Worm (Caenorhabditis elegans) whole organism, early embryonic: Measurements from ENCODE around the gene C45G9.4.

Source experiments
- ama-1 ChIP-seq: fragments of 150-350 bp; optimal IDR thresholded peaks from 2 replicates; lab custom pipeline; 2014
- ets-7 ChIP-seq: sonication (generic microtip); optimal IDR thresholded peaks from 2 replicates; lab custom pipeline; 2016; ENCODE audit warnings: missing genotype, missing genetic modification characterization, missing compliant biosample characterization
- pes-1 ChIP-seq: fragments of 200-800 bp; sonication (Bioruptor generic); IDR thresholded peaks from 2 replicates; pipeline ENCODE4 v1.3.6; 2022; ENCODE audit warnings: missing genetic modification reagents, missing genetic modification characterization, missing compliant biosample characterization
- sea-1 ChIP-seq: fragments of 200-800 bp; sonication (Bioruptor generic); conservative IDR thresholded peaks from 2 replicates; pipeline ENCODE4 v1.3.6; 2022; ENCODE audit warnings: missing genetic modification characterization, missing compliant biosample characterization

DNA sequence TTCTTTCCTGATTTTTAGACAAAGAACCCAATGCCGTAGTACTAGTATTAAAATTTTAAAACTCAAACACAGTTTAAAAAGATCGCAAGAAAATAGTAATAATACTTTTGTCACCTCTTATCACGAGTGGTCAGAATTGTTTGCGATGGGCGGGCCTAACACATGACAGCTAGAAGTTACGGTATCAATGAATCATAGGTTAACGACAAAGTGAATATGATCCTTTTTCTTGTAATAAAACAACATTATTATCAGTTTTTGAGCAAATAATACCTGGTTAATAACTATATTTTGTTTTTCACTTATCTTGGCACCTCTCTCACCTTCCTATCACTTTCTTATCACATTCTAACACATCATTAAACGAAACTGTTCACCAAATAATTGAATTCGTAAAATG is 50.5 kb downstream of the C45G9.4 start:
- TF ChIP-seq sea-1 (GFP tag; lab: Robert Waterston, UW) (no peak), ets-7 (tag; lab: Kevin White, UChicago) (no peak), ama-1 (lab: Kevin White, UChicago) (no peak), pes-1 (no peak)
